Worm (Caenorhabditis elegans) whole organism, L4 larva: Measurements from ENCODE around the gene cpna-1.

Experiments
- F37D6.2 ChIP-seq: sonication (generic microtip); optimal IDR thresholded peaks from 2 replicates; lab custom pipeline; 2016; ENCODE audit warnings: mild to moderate bottlenecking, missing genetic modification characterization, missing compliant biosample characterization
- R02D3.7 ChIP-seq: fragments of 150-350 bp; sonication (generic microtip); optimal IDR thresholded peaks from 3 replicates; lab custom pipeline; 2014; ENCODE audit warnings: missing biosample characterization, missing genetic modification characterization
- Y48G9A.11 ChIP-seq: fragments of 200-800 bp; sonication (Bioruptor generic); IDR thresholded peaks from 2 replicates; pipeline ENCODE4 v1.3.6; 2022; ENCODE audit warnings: missing genetic modification reagents, missing genetic modification characterization, missing compliant biosample characterization
- Y5F2A.4 ChIP-seq: fragments of 200-800 bp; sonication (Bioruptor generic); optimal IDR thresholded peaks from 2 replicates; lab custom pipeline; 2018; ENCODE audit warnings: mild to moderate bottlenecking, missing genetic modification characterization, missing compliant biosample characterization
- aha-1 ChIP-seq: fragments of 150-350 bp; peaks from one replicate; lab custom pipeline; 2014; ENCODE audit warnings: missing biosample characterization, missing genetic modification characterization
- aly-2 ChIP-seq: sonication (generic microtip); optimal IDR thresholded peaks from 2 replicates; lab custom pipeline; 2018; ENCODE audit warnings: missing biosample characterization, missing genetic modification characterization
- ama-1 ChIP-seq: fragments of 150-350 bp; optimal IDR thresholded peaks from 2 replicates; lab custom pipeline; 2014; ENCODE audit warnings: inconsistent platforms, mixed read lengths
- arid-1 ChIP-seq: fragments of 200-800 bp; sonication (Bioruptor generic); conservative IDR thresholded peaks from 2 replicates; pipeline ENCODE4 v1.3.6; 2022; ENCODE audit warnings: missing genetic modification reagents, missing genetic modification characterization, missing compliant biosample characterization
- ceh-20 ChIP-seq: fragments of 200-800 bp; sonication (Bioruptor generic); IDR thresholded peaks from 2 replicates; pipeline ENCODE4 v1.3.6; 2022; ENCODE audit warnings: missing genetic modification reagents, missing genetic modification characterization, missing compliant biosample characterization
- ceh-28 ChIP-seq: fragments of 150-350 bp; optimal IDR thresholded peaks from 2 replicates; lab custom pipeline; 2014; ENCODE audit warnings: missing biosample characterization, missing genetic modification reagents, missing genetic modification characterization
- ces-1 ChIP-seq: fragments of 150-350 bp; sonication (generic microtip); optimal IDR thresholded peaks from 4 replicates; lab custom pipeline; 2014; ENCODE audit warnings: missing biosample characterization, missing genetic modification reagents, missing genetic modification characterization
- cey-2 ChIP-seq: sonication (generic microtip); optimal IDR thresholded peaks from 3 replicates; lab custom pipeline; 2017; ENCODE audit warnings: missing genetic modification characterization, mild to moderate bottlenecking, missing compliant biosample characterization, antibody characterized with exemption, borderline replicate concordance; ENCODE audit not compliant: insufficient read depth
- ctbp-1 ChIP-seq: fragments of 200-800 bp; sonication (Bioruptor generic); IDR thresholded peaks from 2 replicates; pipeline ENCODE4 v1.3.6; 2022; ENCODE audit warnings: missing genetic modification reagents, missing genetic modification characterization, missing compliant biosample characterization
- daf-16 ChIP-seq, 3 experiments: sonication (generic microtip); optimal IDR thresholded peaks; 2 replicates each; lab custom pipeline; 2016 to 2017; ENCODE audit warnings: missing genetic modification characterization in 3 of 3, missing genetic modification reagents in 3 of 3, mild to moderate bottlenecking in 2 of 3, missing compliant biosample characterization in 2 of 3, missing biosample characterization in 1 of 3, moderate library complexity in 1 of 3
- daf-8 ChIP-seq: fragments of 200-800 bp; sonication (Bioruptor generic); IDR thresholded peaks from 2 replicates; pipeline ENCODE4 v1.3.6; 2022; ENCODE audit warnings: missing genetic modification characterization, missing compliant biosample characterization
- dmd-6 ChIP-seq: fragments of 200-800 bp; sonication (Bioruptor generic); IDR thresholded peaks from 2 replicates; pipeline ENCODE4 v1.3.6; 2022; ENCODE audit warnings: missing genetic modification reagents, missing genetic modification characterization, missing compliant biosample characterization
- dmd-9 ChIP-seq: fragments of 200-800 bp; sonication (Bioruptor generic); IDR thresholded peaks from 2 replicates; pipeline ENCODE4 v1.3.6; 2022; ENCODE audit warnings: missing genetic modification reagents, missing genetic modification characterization, missing compliant biosample characterization
- duxl-1 ChIP-seq: sonication (generic microtip); optimal IDR thresholded peaks from 2 replicates; lab custom pipeline; 2016; ENCODE audit warnings: mild to moderate bottlenecking, missing genetic modification characterization, moderate library complexity, missing compliant biosample characterization; ENCODE audit not compliant: poor library complexity
- dve-1 ChIP-seq: sonication (generic microtip); optimal IDR thresholded peaks from 2 replicates; lab custom pipeline; 2017; ENCODE audit warnings: antibody characterized with exemption, mild to moderate bottlenecking, missing genetic modification characterization, missing compliant biosample characterization; ENCODE audit not compliant: insufficient read depth
- fkh-10 ChIP-seq: fragments of 150-350 bp; optimal IDR thresholded peaks from 2 replicates; lab custom pipeline; 2014; ENCODE audit warnings: missing biosample characterization, missing genetic modification reagents, missing genetic modification characterization
- hif-1 ChIP-seq, 2 experiments: sonication (generic microtip); optimal IDR thresholded peaks; 2 replicates each; lab custom pipeline; 2016 to 2017; ENCODE audit warnings: missing compliant biosample characterization in 2 of 2, missing genetic modification characterization in 2 of 2, missing genetic modification reagents in 2 of 2, missing genotype in 2 of 2, mild to moderate bottlenecking in 1 of 2
- hlh-11 ChIP-seq: fragments of 200-800 bp; sonication (Bioruptor generic); optimal IDR thresholded peaks from 2 replicates; lab custom pipeline; 2018; ENCODE audit warnings: mild to moderate bottlenecking, missing genetic modification characterization, missing compliant biosample characterization
- hmg-1.1 ChIP-seq: fragments of 200-800 bp; sonication (Bioruptor generic); IDR thresholded peaks from 2 replicates; pipeline ENCODE4 v1.3.6; 2022; ENCODE audit warnings: missing genetic modification reagents, missing genetic modification characterization, missing compliant biosample characterization
- lin-29 ChIP-seq: fragments of 200-800 bp; sonication (Bioruptor generic); IDR thresholded peaks from 2 replicates; pipeline ENCODE4 v1.3.6; 2022; ENCODE audit warnings: missing genetic modification reagents, missing genetic modification characterization, missing compliant biosample characterization
- lin-39 ChIP-seq: fragments of 150-350 bp; optimal IDR thresholded peaks from 2 replicates; lab custom pipeline; 2014; ENCODE audit warnings: missing biosample characterization, missing genetic modification reagents, missing genetic modification characterization
- mdl-1 ChIP-seq, 2 experiments: fragments of 150-350 bp in 1 of 2; sonication (generic microtip) in 1 of 2; optimal IDR thresholded peaks; 2 replicates each; lab custom pipeline; 2014 to 2017; ENCODE audit warnings: missing biosample characterization in 2 of 2, missing genetic modification characterization in 2 of 2
- mdt-29 ChIP-seq: fragments of 200-800 bp; sonication (Bioruptor generic); IDR thresholded peaks from 2 replicates; pipeline ENCODE4 v1.3.6; 2022; ENCODE audit warnings: missing genetic modification reagents, missing genetic modification characterization, missing compliant biosample characterization
- mes-2 ChIP-seq: sonication (generic microtip); optimal IDR thresholded peaks from 2 replicates; lab custom pipeline; 2016; ENCODE audit warnings: missing genotype, mild to moderate bottlenecking, missing genetic modification characterization, missing compliant biosample characterization; ENCODE audit not compliant: poor library complexity, severe bottlenecking
- nhr-10 ChIP-seq: fragments of 150-350 bp; optimal IDR thresholded peaks from 2 replicates; lab custom pipeline; 2014; ENCODE audit warnings: missing biosample characterization, missing genetic modification characterization
- nhr-11 ChIP-seq: fragments of 150-350 bp; optimal IDR thresholded peaks from 2 replicates; lab custom pipeline; 2014; ENCODE audit warnings: missing biosample characterization, missing genetic modification characterization
- nhr-111 ChIP-seq: fragments of 200-800 bp; sonication (Bioruptor generic); optimal IDR thresholded peaks from 2 replicates; lab custom pipeline; 2018; ENCODE audit warnings: mild to moderate bottlenecking, missing genetic modification characterization, missing compliant biosample characterization
- nhr-28 ChIP-seq: fragments of 150-350 bp; optimal IDR thresholded peaks from 2 replicates; lab custom pipeline; 2014; ENCODE audit warnings: missing biosample characterization, missing genetic modification characterization
- nhr-41 ChIP-seq: fragments of 200-800 bp; sonication (Bioruptor generic); IDR thresholded peaks from 2 replicates; pipeline ENCODE4 v1.3.6; 2022; ENCODE audit warnings: missing genetic modification reagents, missing genetic modification characterization, missing compliant biosample characterization
- nhr-42 ChIP-seq: fragments of 200-800 bp; sonication (Bioruptor generic); IDR thresholded peaks from 2 replicates; pipeline ENCODE4 v1.3.6; 2022; ENCODE audit warnings: missing genetic modification characterization, missing compliant biosample characterization
- nhr-77 ChIP-seq: fragments of 150-350 bp; optimal IDR thresholded peaks from 2 replicates; lab custom pipeline; 2014; ENCODE audit warnings: missing biosample characterization, missing genetic modification characterization
- pha-4 ChIP-seq, 2 experiments: fragments of 150-350 bp in 1 of 2; fragments of 200-800 bp in 1 of 2; sonication (Bioruptor generic) in 1 of 2; IDR thresholded peaks in 1 of 2; optimal IDR thresholded peaks in 1 of 2; 2 replicates each; pipeline versions ENCODE4 v1.3.6 to Lab custom; 2014 to 2022; ENCODE audit warnings: missing genetic modification characterization in 2 of 2, missing genetic modification reagents in 2 of 2, missing biosample characterization in 1 of 2, missing compliant biosample characterization in 1 of 2
- pqm-1 ChIP-seq: sonication (generic microtip); optimal IDR thresholded peaks from 2 replicates; lab custom pipeline; 2017; ENCODE audit warnings: missing biosample characterization, missing genetic modification characterization
- tra-1 ChIP-seq: fragments of 200-800 bp; sonication (Bioruptor generic); IDR thresholded peaks from 2 replicates; pipeline ENCODE4 v1.3.6; 2022; ENCODE audit warnings: missing genetic modification reagents, missing genetic modification characterization, missing compliant biosample characterization
- unc-62 ChIP-seq, 3 experiments: fragments of 150-350 bp in 1 of 3; sonication (generic microtip); optimal IDR thresholded peaks in 2 of 3; peaks in 1 of 3; 1 replicate in 1 of 3; 2 replicates in 2 of 3; lab custom pipeline; 2014 to 2017; ENCODE audit warnings: missing biosample characterization in 3 of 3, missing genetic modification characterization in 3 of 3, missing genetic modification reagents in 3 of 3, missing genotype in 1 of 3
- zfp-3 ChIP-seq: fragments of 200-800 bp; sonication (Bioruptor generic); conservative IDR thresholded peaks from 2 replicates; pipeline ENCODE4 v1.3.6; 2022; ENCODE audit warnings: missing genetic modification reagents, missing genetic modification characterization, missing compliant biosample characterization

Gene cpna-1

DNA sequence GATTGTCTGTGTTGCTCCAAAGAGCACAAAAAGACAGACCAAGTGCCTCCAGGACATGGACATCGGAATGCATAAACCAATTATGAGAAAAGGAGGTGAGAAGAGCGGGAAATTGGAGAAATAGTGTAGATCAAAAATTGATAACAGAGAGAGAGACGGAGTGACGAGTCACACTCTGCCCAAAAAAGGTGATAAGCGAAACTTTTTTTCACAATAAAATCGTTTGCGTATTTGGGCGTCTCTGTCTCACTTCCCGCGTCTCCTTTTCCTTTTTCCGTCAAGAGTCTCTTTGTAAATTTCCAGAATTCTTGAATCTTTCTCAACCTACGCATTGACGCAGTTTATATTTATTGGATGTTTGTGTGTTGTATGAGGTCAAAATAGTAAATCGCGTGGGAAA lies 7.7 kb downstream of the cpna-1 start, which contains the start of gene mth-2:
Gene mth-2 (minus strand): TSS at position 188 of the 400 bp plus-strand sequence.
- TF ChIP-seq Y5F2A.4 = no peak
- TF ChIP-seq duxl-1 (tag; lab: Kevin White, UChicago) = no peak
- no peak for TF ChIP-seq nhr-10 (tag; lab: Kevin White, UChicago)
- no peak for TF ChIP-seq ceh-20 (GFP tag; lab: Robert Waterston, UW)
- no peak for TF ChIP-seq lin-29 (GFP tag; lab: Robert Waterston, UW)
- no peak for TF ChIP-seq ceh-28 (tag; lab: Kevin White, UChicago)
- TF ChIP-seq cey-2 (tag; lab: Kevin White, UChicago) = no peak
- no peak for TF ChIP-seq daf-8
- TF ChIP-seq dmd-6 (GFP tag; lab: Robert Waterston, UW) = peak; percentile 76
- no peak for TF ChIP-seq ctbp-1 (GFP tag; lab: Robert Waterston, UW)
- TF ChIP-seq fkh-10 = no peak
- no peak for TF ChIP-seq nhr-42
- peak; percentile 68 for TF ChIP-seq hlh-11 (tag; lab: Kevin White, UChicago)
- TF ChIP-seq hif-1 (tag; optimal IDR thresholded peaks at IDR 0.05; lab: Kevin White, UChicago) = no peak
- TF ChIP-seq arid-1 = no peak
- peak in 1 of 2 experiments; percentile 43 for TF ChIP-seq unc-62 (GFP tag; optimal IDR thresholded peaks at IDR 0.05 in 1 of 2; lab: Kevin White, UChicago)
- TF ChIP-seq unc-62 (tag; optimal IDR thresholded peaks at IDR 0.05; lab: Kevin White, UChicago) = no peak
- TF ChIP-seq nhr-41 (GFP tag; lab: Robert Waterston, UW) = no peak
- peak; percentile 89 for TF ChIP-seq nhr-28 (tag; lab: Kevin White, UChicago)
- no peak for TF ChIP-seq zfp-3 (GFP tag; lab: Robert Waterston, UW)
- no peak for TF ChIP-seq pha-4 (GFP tag; IDR thresholded peaks at IDR 0.05; lab: Robert Waterston, UW)
- no peak for TF ChIP-seq pha-4 (tag; optimal IDR thresholded peaks at IDR 0.05; lab: Kevin White, UChicago)
- TF ChIP-seq hmg-1.1 (GFP tag; lab: Robert Waterston, UW) = no peak
- TF ChIP-seq aly-2 = no peak
- no peak for TF ChIP-seq mdl-1 (tag; optimal IDR thresholded peaks at IDR 0.05; lab: Kevin White, UChicago)
- no peak for TF ChIP-seq Y48G9A.11 (GFP tag; lab: Robert Waterston, UW)
- TF ChIP-seq tra-1 (GFP tag; lab: Robert Waterston, UW) = peak; percentile 25; the same call in 1 of the 2 replicates
- no peak for TF ChIP-seq nhr-111 (GFP tag; lab: Kevin White, UChicago)
- no peak for TF ChIP-seq ces-1 (GFP tag; lab: Kevin White, UChicago)
- TF ChIP-seq aha-1 = no peak
- TF ChIP-seq nhr-11 = no peak
- TF ChIP-seq F37D6.2 (tag; lab: Kevin White, UChicago) = no peak
- TF ChIP-seq dmd-9 (GFP tag; lab: Robert Waterston, UW) = no peak
- TF ChIP-seq mdt-29 (GFP tag; lab: Robert Waterston, UW) = no peak
- TF ChIP-seq lin-39 (tag; lab: Kevin White, UChicago) = no peak
- no peak for TF ChIP-seq R02D3.7 (tag; lab: Kevin White, UChicago)
- peak; percentile 77 for TF ChIP-seq pqm-1
- no peak for TF ChIP-seq ama-1 (lab: Kevin White, UChicago)
- TF ChIP-seq mes-2 (tag; lab: Kevin White, UChicago) = peak; percentile 18
- TF ChIP-seq dve-1 (tag; lab: Kevin White, UChicago) = peak; percentile 53
- no peak for TF ChIP-seq daf-16 (GFP tag; optimal IDR thresholded peaks at IDR 0.05; lab: Kevin White, UChicago)
- TF ChIP-seq daf-16 (tag; optimal IDR thresholded peaks at IDR 0.05; lab: Kevin White, UChicago) = peak; percentile 58
- peak; percentile 48 for TF ChIP-seq nhr-77 (tag; lab: Kevin White, UChicago)
